Worm (Caenorhabditis elegans): ENCODE results near the gene fbxb-87.

- TF ChIP-seq mec-3 (tag; optimal IDR thresholded peaks at IDR 0.05; ENCODE audit: borderline replicate concordance) = no peak
- TF ChIP-seq fkh-10 (GFP tag; optimal IDR thresholded peaks at IDR 0.05) = no peak
- TF ChIP-seq syd-9 (tag; optimal IDR thresholded peaks at IDR 0.05) = no peak
- no peak for TF ChIP-seq hlh-30 (tag; optimal IDR thresholded peaks at IDR 0.05; ENCODE audit: insufficient read depth)
- no peak for TF ChIP-seq elt-2 (tag; optimal IDR thresholded peaks at IDR 0.05)
- no peak for TF ChIP-seq C38D4.7 (GFP tag; optimal IDR thresholded peaks at IDR 0.05)
- no peak for TF ChIP-seq unc-86 (tag; optimal IDR thresholded peaks at IDR 0.05)
- TF ChIP-seq pax-1 (tag; optimal IDR thresholded peaks at IDR 0.05) = no peak
- no peak for TF ChIP-seq pha-4 (tag; optimal IDR thresholded peaks at IDR 0.05)
- no peak for TF ChIP-seq nhr-232 (tag; optimal IDR thresholded peaks at IDR 0.05)
- no peak for TF ChIP-seq lim-6 (tag; optimal IDR thresholded peaks at IDR 0.05)
- TF ChIP-seq ceh-9 (tag; optimal IDR thresholded peaks at IDR 0.05) = no peak
- TF ChIP-seq F13H6.1 (tag; optimal IDR thresholded peaks at IDR 0.05) = no peak
- no peak for TF ChIP-seq pag-3 (tag; optimal IDR thresholded peaks at IDR 0.05; ENCODE audit: borderline replicate concordance)
Measured at ce11 chrIII:10870161-10870560, 24.2 kb upstream of the fbxb-87 start.
